Fruit fly (Drosophila melanogaster) S2 (cell line): ENCODE results near the gene Drsl5.

Experiments
- CG8478 ChIP-seq: fragments of >200 bp; optimal IDR thresholded peaks from 2 replicates; lab custom pipeline; 2018
- CTCF ChIP-seq, 2 experiments: fragments of >200 bp; optimal IDR thresholded peaks; 2 replicates each; lab custom pipeline; 2018

- TF ChIP-seq CTCF (optimal IDR thresholded peaks at IDR 0.05; lab: Kevin White, UChicago) = no peak
- TF ChIP-seq CG8478 = no peak
Measured at dm6 chr3L:3303087-3303526, 13.5 kb upstream of the Drsl5 start, which contains the start of gene CG14968.
